Worm (Caenorhabditis elegans): ENCODE results near the gene ger-1.

Gene ger-1

DNA sequence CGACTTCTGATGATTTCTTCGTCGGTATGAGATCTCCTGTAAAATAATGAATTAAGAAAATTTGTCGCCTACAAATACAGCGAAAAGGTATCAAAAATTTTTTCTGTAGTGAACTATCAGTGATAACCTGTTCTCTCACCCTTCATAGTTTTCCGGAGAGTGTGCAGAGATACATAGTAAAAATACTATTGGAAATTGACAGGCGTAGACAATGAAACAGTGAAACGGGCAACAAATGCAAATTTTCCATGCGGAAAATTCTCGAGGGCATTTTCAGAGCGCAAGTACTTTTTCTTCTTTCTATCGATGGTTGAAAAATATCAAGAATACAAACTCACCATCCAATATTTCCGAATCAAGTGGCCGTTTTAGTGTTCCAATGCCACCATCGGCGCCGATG, 19.9 kb upstream of the ger-1 start:
- TF ChIP-seq ztf-25 (GFP tag; IDR thresholded peaks at IDR 0.05) (no peak), F52B5.7 (tag; optimal IDR thresholded peaks at IDR 0.05) (no peak), let-526 (GFP tag; IDR thresholded peaks at IDR 0.05) (no peak), ccch-3 (GFP tag; optimal IDR thresholded peaks at IDR 0.05) (no peak), hmg-1.2 (GFP tag; IDR thresholded peaks at IDR 0.05) (peak; percentile 68; the same call in 1 of the 2 replicates), rec-8 (tag; optimal IDR thresholded peaks at IDR 0.05) (no peak), T26A5.8 (tag; optimal IDR thresholded peaks at IDR 0.05) (no peak), attf-5 (GFP tag; optimal IDR thresholded peaks at IDR 0.05) (peak; percentile 41), cebp-1 (GFP tag; IDR thresholded peaks at IDR 0.05) (no peak), cebp-1 (tag; optimal IDR thresholded peaks at IDR 0.05) (no peak), cebp-2 (GFP tag; IDR thresholded peaks at IDR 0.05) (no peak), B0019.2 (GFP tag; conservative IDR thresholded peaks at IDR 0.05) (no peak), nhr-90 (tag; optimal IDR thresholded peaks at IDR 0.05) (no peak), K12H6.12 (tag; optimal IDR thresholded peaks at IDR 0.05) (no peak), lsl-1 (GFP tag; optimal IDR thresholded peaks at IDR 0.05) (no peak), C17E4.6 (GFP tag; IDR thresholded peaks at IDR 0.05) (no peak), F22D6.2 (tag; optimal IDR thresholded peaks at IDR 0.05) (no peak), die-1 (tag; optimal IDR thresholded peaks at IDR 0.05) (no peak), mes-4 (tag; optimal IDR thresholded peaks at IDR 0.05) (no peak), Y53F4B.3 (GFP tag; IDR thresholded peaks at IDR 0.05) (no peak), attf-3 (GFP tag; conservative IDR thresholded peaks at IDR 0.05) (no peak), unc-130 (GFP tag; optimal IDR thresholded peaks at IDR 0.05) (no peak), efl-1 (GFP tag; optimal IDR thresholded peaks at IDR 0.05) (no peak), F57A8.1 (GFP tag; optimal IDR thresholded peaks at IDR 0.05) (no peak), madf-6 (GFP tag; IDR thresholded peaks at IDR 0.05) (no peak), nhr-80 (tag; optimal IDR thresholded peaks at IDR 0.05) (peak; percentile 26)

DNA sequence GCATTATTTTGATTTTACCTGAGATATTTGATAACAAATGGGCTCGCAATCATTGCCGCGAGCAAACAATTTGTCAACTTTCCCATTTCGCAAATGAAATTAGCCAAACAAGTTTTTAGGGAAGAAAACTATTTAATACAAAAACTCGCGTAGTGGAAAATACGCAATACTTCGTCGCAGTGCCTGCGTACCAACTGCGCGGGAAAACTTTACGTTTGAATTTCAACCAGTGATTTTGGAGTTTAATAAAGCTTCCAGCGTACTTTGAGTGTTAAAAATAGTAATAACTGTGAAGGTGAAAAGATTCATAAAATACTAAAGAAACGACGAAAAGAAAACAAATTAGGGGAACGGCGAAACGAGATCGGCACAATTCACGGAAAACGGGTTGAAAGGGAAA, 17.6 kb upstream of the ger-1 start, which contains the start of gene tofu-7:
tofu-7 (minus strand) TSS at position 111 of the 400 bp plus-strand sequence.
- TF ChIP-seq ceh-27 (GFP tag; optimal IDR thresholded peaks at IDR 0.05) (no peak), K12H6.12 (tag; optimal IDR thresholded peaks at IDR 0.05) (no peak), ztf-3 (GFP tag; optimal IDR thresholded peaks at IDR 0.05) (no peak), die-1 (tag; optimal IDR thresholded peaks at IDR 0.05) (no peak), snpc-3.4 (tag; optimal IDR thresholded peaks at IDR 0.05) (no peak), nhr-120 (GFP tag; IDR thresholded peaks at IDR 0.05) (no peak), attf-5 (GFP tag; optimal IDR thresholded peaks at IDR 0.05) (no peak), B0261.1 (tag; optimal IDR thresholded peaks at IDR 0.05) (no peak), rec-8 (tag; optimal IDR thresholded peaks at IDR 0.05) (no peak), Y53F4B.3 (GFP tag; IDR thresholded peaks at IDR 0.05) (no peak), nhr-90 (tag; optimal IDR thresholded peaks at IDR 0.05) (no peak), lin-40 (tag; optimal IDR thresholded peaks at IDR 0.05) (no peak), T26A5.8 (tag; optimal IDR thresholded peaks at IDR 0.05) (no peak), somi-1 (GFP tag; optimal IDR thresholded peaks at IDR 0.05) (no peak), Y53G8AR.9 (GFP tag; conservative IDR thresholded peaks at IDR 0.05) (no peak), ztf-28 (GFP tag; IDR thresholded peaks at IDR 0.05) (no peak), tlf-1 (GFP tag; optimal IDR thresholded peaks at IDR 0.05) (no peak), bed-2 (GFP tag; IDR thresholded peaks at IDR 0.05) (no peak), lin-35 (GFP tag; optimal IDR thresholded peaks at IDR 0.05) (no peak), madf-3 (GFP tag; IDR thresholded peaks at IDR 0.05) (no peak), F10E7.11 (tag; optimal IDR thresholded peaks at IDR 0.05) (no peak), ceh-79 (tag; optimal IDR thresholded peaks at IDR 0.05) (no peak), ceh-100 (GFP tag; IDR thresholded peaks at IDR 0.05) (no peak), lin-26 (GFP tag; IDR thresholded peaks at IDR 0.05) (no peak), Y56A3A.18 (GFP tag; IDR thresholded peaks at IDR 0.05) (no peak), ets-4 (GFP tag; optimal IDR thresholded peaks at IDR 0.05) (no peak), F55B11.4 (tag; optimal IDR thresholded peaks at IDR 0.05; ENCODE audit: borderline replicate concordance, insufficient read depth) (no peak), nhr-27 (tag; optimal IDR thresholded peaks at IDR 0.05) (no peak), ztf-6 (GFP tag; IDR thresholded peaks at IDR 0.05) (no peak), hlh-26 (GFP tag; conservative IDR thresholded peaks at IDR 0.05) (no peak)

All from whole organism, young adult.